Fruit fly (Drosophila melanogaster): ENCODE results near the gene hth.
A peak's percentile ranks its signal among the peaks of the same experiment; 100 is the strongest.

DNA sequence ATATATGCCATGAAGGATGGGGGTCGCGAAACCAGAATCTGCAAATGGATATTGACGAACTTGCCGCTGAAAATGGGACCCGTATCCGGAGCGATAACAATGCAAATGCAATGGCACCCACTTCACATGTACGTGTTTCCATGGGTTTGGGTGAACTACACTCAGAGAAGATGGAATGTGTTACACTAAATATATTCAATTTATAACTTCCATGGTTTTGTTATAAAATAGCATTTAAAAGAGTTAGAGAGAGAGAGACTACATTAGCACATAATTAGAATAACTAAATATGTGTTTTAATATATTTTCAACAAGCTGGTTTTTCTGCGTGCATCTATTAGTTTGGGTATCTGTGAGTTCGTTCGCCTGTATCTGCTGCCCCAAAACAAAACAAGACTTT lies 11.1 kb downstream of the hth start:
- TF ChIP-seq CG34367 (tag; optimal IDR thresholded peaks at IDR 0.05) (no peak), fd96Ca (GFP tag; IDR thresholded peaks at IDR 0.05) (no peak), Pif1B (GFP tag; optimal IDR thresholded peaks at IDR 0.05) (no peak), EcR (GFP tag; optimal IDR thresholded peaks at IDR 0.05) (no peak), Ets98B (GFP tag; IDR thresholded peaks at IDR 0.05) (no peak; the same call in 1 of the 2 replicates), CG17806 (tag; optimal IDR thresholded peaks at IDR 0.05) (peak; percentile 5), CG10348 (GFP tag; IDR thresholded peaks at IDR 0.05) (no peak), CG8159 (tag; optimal IDR thresholded peaks at IDR 0.05) (peak; percentile 14), CG13204 (GFP tag; optimal IDR thresholded peaks at IDR 0.05) (no peak), D1 (tag; optimal IDR thresholded peaks at IDR 0.05) (no peak), CG4496 (GFP tag; IDR thresholded peaks at IDR 0.05) (peak; percentile 66; the same call in 2 of the 3 replicates), Snoo (tag; optimal IDR thresholded peaks at IDR 0.05) (no peak), rn (GFP tag; IDR thresholded peaks at IDR 0.05) (0 out of 2 replicates have a peak, but pooled peaks have one; percentile 32)

All from whole organism, pupa.